Worm (Caenorhabditis elegans) whole organism, L2 larva: ENCODE results near the gene mdt-4.

Experiments used
- R02D3.7 ChIP-seq: fragments of 150-350 bp; optimal IDR thresholded peaks from 2 replicates; lab custom pipeline; 2014; ENCODE audit warnings: missing biosample characterization, missing genetic modification characterization
- Y55F3AM.14 ChIP-seq: fragments of 200-800 bp; sonication (Bioruptor generic); optimal IDR thresholded peaks from 2 replicates; lab custom pipeline; 2018; ENCODE audit warnings: mild to moderate bottlenecking, missing genetic modification characterization, missing compliant biosample characterization
- alr-1 ChIP-seq: fragments of 150-350 bp; optimal IDR thresholded peaks from 2 replicates; lab custom pipeline; 2014; ENCODE audit warnings: missing biosample characterization, missing genetic modification characterization
- ceh-82 ChIP-seq: fragments of 150-350 bp; optimal IDR thresholded peaks from 2 replicates; lab custom pipeline; 2014; ENCODE audit warnings: missing biosample characterization, missing genetic modification characterization
- egl-27 ChIP-seq: sonication (generic microtip); optimal IDR thresholded peaks from 3 replicates; lab custom pipeline; 2017; ENCODE audit warnings: missing biosample characterization, missing genetic modification reagents, missing genetic modification characterization
- elt-1 ChIP-seq: fragments of 150-350 bp; optimal IDR thresholded peaks from 2 replicates; lab custom pipeline; 2014; ENCODE audit warnings: missing biosample characterization, missing genetic modification characterization
- fos-1 ChIP-seq: fragments of 150-350 bp; optimal IDR thresholded peaks from 2 replicates; lab custom pipeline; 2014; ENCODE audit warnings: missing biosample characterization, missing genetic modification characterization
- mab-5 ChIP-seq: fragments of 150-350 bp; optimal IDR thresholded peaks from 2 replicates; lab custom pipeline; 2014; ENCODE audit warnings: missing biosample characterization, missing genetic modification characterization
- nhr-11 ChIP-seq: fragments of 150-350 bp; optimal IDR thresholded peaks from 2 replicates; lab custom pipeline; 2014; ENCODE audit warnings: missing biosample characterization, missing genetic modification characterization
- nhr-77 ChIP-seq: fragments of 150-350 bp; optimal IDR thresholded peaks from 2 replicates; lab custom pipeline; 2014; ENCODE audit warnings: missing biosample characterization, missing genetic modification characterization
- skn-1 ChIP-seq: sonication (generic microtip); optimal IDR thresholded peaks from 2 replicates; lab custom pipeline; 2017; ENCODE audit warnings: missing biosample characterization, missing genetic modification characterization
- sma-3 ChIP-seq: sonication (generic microtip); optimal IDR thresholded peaks from 2 replicates; lab custom pipeline; 2016; ENCODE audit warnings: missing genetic modification reagents, missing genetic modification characterization, missing compliant biosample characterization
- unc-39 ChIP-seq: fragments of 150-350 bp; optimal IDR thresholded peaks from 2 replicates; lab custom pipeline; 2014; ENCODE audit warnings: missing biosample characterization, missing genetic modification characterization
- zag-1 ChIP-seq: fragments of 150-350 bp; optimal IDR thresholded peaks from 2 replicates; lab custom pipeline; 2014; ENCODE audit warnings: missing biosample characterization, missing genetic modification characterization

DNA sequence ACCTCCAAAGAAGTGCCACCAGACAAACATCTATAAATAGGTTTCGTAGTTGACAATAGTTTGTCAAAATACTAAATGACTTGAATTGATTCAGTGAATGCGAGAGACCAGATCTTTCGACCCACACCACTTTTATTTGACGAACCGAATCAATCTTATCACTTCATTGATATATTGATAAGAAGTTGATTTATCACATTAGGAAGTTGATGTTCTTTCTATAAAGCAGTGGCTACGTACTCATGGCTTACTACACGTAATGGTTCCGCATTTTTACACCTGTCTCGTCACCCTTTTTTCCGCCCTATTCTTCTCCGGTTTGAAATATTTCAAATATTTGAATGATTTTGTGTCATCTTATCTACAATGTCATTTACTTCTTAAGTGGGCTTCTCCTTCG, 23.1 kb downstream of the mdt-4 start:
- TF ChIP-seq nhr-77 (tag; lab: Kevin White, UChicago): no peak
- TF ChIP-seq Y55F3AM.14: no peak
- peak; percentile 18 for TF ChIP-seq sma-3 (GFP tag; lab: Kevin White, UChicago)
- TF ChIP-seq zag-1 (tag; lab: Kevin White, UChicago): no peak
- no peak for TF ChIP-seq skn-1 (tag; lab: Kevin White, UChicago)
- no peak for TF ChIP-seq R02D3.7
- no peak for TF ChIP-seq alr-1 (tag; lab: Kevin White, UChicago)
- peak; percentile 62 for TF ChIP-seq fos-1 (tag; lab: Kevin White, UChicago)
- TF ChIP-seq ceh-82 (tag; lab: Kevin White, UChicago): no peak
- TF ChIP-seq elt-1: no peak
- TF ChIP-seq egl-27 (tag; lab: Kevin White, UChicago): no peak
- no peak for TF ChIP-seq unc-39 (tag; lab: Kevin White, UChicago)
- TF ChIP-seq mab-5: no peak
- no peak for TF ChIP-seq nhr-11 (tag; lab: Kevin White, UChicago)
